Fruit fly (Drosophila melanogaster) Kc167 (cell line): Measurements from ENCODE around the gene vas.

Experiments
- h ChIP-seq: fragments of >200 bp; optimal IDR thresholded peaks from 3 replicates; lab custom pipeline; 2018; ENCODE audit warnings: missing external identifiers
- insv ChIP-seq: fragments of >200 bp; optimal IDR thresholded peaks from 3 replicates; lab custom pipeline; 2018; ENCODE audit warnings: missing external identifiers
- ttk ChIP-seq: sonication (Bioruptor generic); optimal IDR thresholded peaks from 2 replicates; lab custom pipeline; 2017; ENCODE audit warnings: missing external identifiers

DNA sequence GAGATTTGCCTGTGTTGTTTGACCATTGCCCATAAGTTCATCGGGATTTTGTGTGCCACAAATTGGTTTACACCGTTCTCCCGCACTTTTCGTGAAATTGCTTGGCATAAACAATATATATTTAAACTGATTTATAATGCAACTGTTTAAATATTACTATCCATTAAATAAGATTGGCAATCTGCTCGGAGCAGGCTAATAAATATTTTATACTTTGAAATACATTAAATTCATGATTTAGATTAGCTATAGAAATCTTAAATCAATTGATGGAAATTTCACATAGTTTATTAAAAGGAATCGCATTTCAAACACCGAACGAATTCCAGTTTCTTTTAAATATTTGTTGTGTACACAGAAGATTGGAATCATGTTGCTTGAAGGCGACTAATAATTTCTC, 4.7 kb downstream of the vas start:
- TF ChIP-seq ttk: no peak
- TF ChIP-seq h (lab: Kevin White, UChicago): no peak
- TF ChIP-seq insv: no peak
